Worm (Caenorhabditis elegans): ENCODE data around the gene clec-56.

DNA sequence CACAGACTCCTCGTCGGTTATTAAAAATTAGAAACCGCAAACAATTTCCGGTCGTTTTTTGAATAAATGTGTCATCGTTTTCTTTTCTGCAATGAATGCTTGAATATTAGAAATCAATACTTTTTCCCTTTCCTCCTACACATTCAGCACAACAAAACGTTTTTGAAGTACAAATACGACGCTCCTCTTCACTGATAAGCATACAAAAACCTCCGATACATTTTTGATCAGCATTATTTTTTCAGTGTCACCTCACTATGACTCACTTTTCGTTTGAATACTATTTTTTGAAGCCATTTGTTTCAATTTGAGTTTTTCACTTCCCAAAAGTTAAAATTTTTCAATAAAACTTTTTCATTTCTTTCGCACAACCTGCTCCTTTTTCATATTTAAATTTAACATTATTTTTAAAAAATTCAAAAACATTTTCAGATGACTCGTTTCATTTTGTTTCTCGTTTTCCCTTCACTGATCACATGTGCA is 8.6 kb downstream of the clec-56 start, which contains the start of gene R02D5.3:
- TF ChIP-seq nhr-237 (tag; optimal IDR thresholded peaks at IDR 0.05) (no peak), nhr-28 (tag; optimal IDR thresholded peaks at IDR 0.05) (no peak), pag-3 (tag; optimal IDR thresholded peaks at IDR 0.05; ENCODE audit: borderline replicate concordance, insufficient read depth) (no peak), ama-1 (optimal IDR thresholded peaks at IDR 0.05) (no peak)

Data from whole organism, L1 larva.